Worm (Caenorhabditis elegans) whole organism, L4 larva: ENCODE measurements around the gene M02F4.2.

Experiments
- D1046.2 ChIP-seq: fragments of 200-800 bp; sonication (Bioruptor generic); IDR thresholded peaks from 2 replicates; pipeline ENCODE4 v1.3.6; 2022; ENCODE audit warnings: missing genetic modification characterization, missing compliant biosample characterization
- F10B5.3 ChIP-seq: sonication (generic microtip); optimal IDR thresholded peaks from 2 replicates; lab custom pipeline; 2016; ENCODE audit warnings: mild to moderate bottlenecking, missing genetic modification characterization, missing compliant biosample characterization
- R02D3.7 ChIP-seq: fragments of 150-350 bp; sonication (generic microtip); optimal IDR thresholded peaks from 3 replicates; lab custom pipeline; 2014; ENCODE audit warnings: missing biosample characterization, missing genetic modification characterization
- Y48G9A.11 ChIP-seq: fragments of 200-800 bp; sonication (Bioruptor generic); IDR thresholded peaks from 2 replicates; pipeline ENCODE4 v1.3.6; 2022; ENCODE audit warnings: missing genetic modification reagents, missing genetic modification characterization, missing compliant biosample characterization
- Y5F2A.4 ChIP-seq: fragments of 200-800 bp; sonication (Bioruptor generic); optimal IDR thresholded peaks from 2 replicates; lab custom pipeline; 2018; ENCODE audit warnings: mild to moderate bottlenecking, missing genetic modification characterization, missing compliant biosample characterization
- Y75B8A.6 ChIP-seq: fragments of 200-800 bp; sonication (Bioruptor generic); IDR thresholded peaks from 2 replicates; pipeline ENCODE4 v1.3.6; 2022; ENCODE audit warnings: missing genetic modification reagents, missing genetic modification characterization, missing compliant biosample characterization
- ZK337.2 ChIP-seq: fragments of 200-800 bp; sonication (Bioruptor generic); IDR thresholded peaks from 2 replicates; pipeline ENCODE4 v1.3.6; 2022; ENCODE audit warnings: missing genetic modification reagents, missing genetic modification characterization, missing compliant biosample characterization
- aha-1 ChIP-seq: fragments of 150-350 bp; peaks from one replicate; lab custom pipeline; 2014; ENCODE audit warnings: missing biosample characterization, missing genetic modification characterization
- aly-2 ChIP-seq: sonication (generic microtip); optimal IDR thresholded peaks from 2 replicates; lab custom pipeline; 2018; ENCODE audit warnings: missing biosample characterization, missing genetic modification characterization
- ceh-62 ChIP-seq: sonication (generic microtip); optimal IDR thresholded peaks from 2 replicates; lab custom pipeline; 2017; ENCODE audit warnings: missing biosample characterization, missing genetic modification characterization
- ctbp-1 ChIP-seq: fragments of 200-800 bp; sonication (Bioruptor generic); IDR thresholded peaks from 2 replicates; pipeline ENCODE4 v1.3.6; 2022; ENCODE audit warnings: missing genetic modification reagents, missing genetic modification characterization, missing compliant biosample characterization
- daf-12 ChIP-seq: fragments of 150-350 bp; optimal IDR thresholded peaks from 2 replicates; lab custom pipeline; 2014; ENCODE audit warnings: missing biosample characterization, missing genetic modification reagents, missing genetic modification characterization
- daf-16 ChIP-seq, 3 experiments: sonication (generic microtip); optimal IDR thresholded peaks; 2 replicates each; lab custom pipeline; 2016 to 2017; ENCODE audit warnings: missing genetic modification characterization in 3 of 3, missing genetic modification reagents in 3 of 3, mild to moderate bottlenecking in 2 of 3, missing compliant biosample characterization in 2 of 3, missing biosample characterization in 1 of 3, moderate library complexity in 1 of 3
- daf-8 ChIP-seq: fragments of 200-800 bp; sonication (Bioruptor generic); IDR thresholded peaks from 2 replicates; pipeline ENCODE4 v1.3.6; 2022; ENCODE audit warnings: missing genetic modification characterization, missing compliant biosample characterization
- dmd-6 ChIP-seq: fragments of 200-800 bp; sonication (Bioruptor generic); IDR thresholded peaks from 2 replicates; pipeline ENCODE4 v1.3.6; 2022; ENCODE audit warnings: missing genetic modification reagents, missing genetic modification characterization, missing compliant biosample characterization
- duxl-1 ChIP-seq: sonication (generic microtip); optimal IDR thresholded peaks from 2 replicates; lab custom pipeline; 2016; ENCODE audit warnings: mild to moderate bottlenecking, missing genetic modification characterization, moderate library complexity, missing compliant biosample characterization; ENCODE audit not compliant: poor library complexity
- egl-27 ChIP-seq: sonication (generic microtip); optimal IDR thresholded peaks from 3 replicates; lab custom pipeline; 2017; ENCODE audit warnings: missing biosample characterization, missing genetic modification reagents, missing genetic modification characterization
- egl-43 ChIP-seq: fragments of 200-800 bp; sonication (Bioruptor generic); IDR thresholded peaks from 2 replicates; pipeline ENCODE4 v1.3.6; 2022; ENCODE audit warnings: missing genetic modification reagents, missing genetic modification characterization, missing compliant biosample characterization
- fkh-10 ChIP-seq: fragments of 150-350 bp; optimal IDR thresholded peaks from 2 replicates; lab custom pipeline; 2014; ENCODE audit warnings: missing biosample characterization, missing genetic modification reagents, missing genetic modification characterization
- fos-1 ChIP-seq: fragments of 150-350 bp; optimal IDR thresholded peaks from 2 replicates; lab custom pipeline; 2014; ENCODE audit warnings: missing biosample characterization, missing genetic modification characterization
- gei-8 ChIP-seq: fragments of 200-800 bp; sonication (Bioruptor generic); optimal IDR thresholded peaks from 2 replicates; lab custom pipeline; 2018; ENCODE audit warnings: mild to moderate bottlenecking, missing genetic modification characterization, missing compliant biosample characterization
- hif-1 ChIP-seq, 2 experiments: sonication (generic microtip); optimal IDR thresholded peaks; 2 replicates each; lab custom pipeline; 2016 to 2017; ENCODE audit warnings: missing compliant biosample characterization in 2 of 2, missing genetic modification characterization in 2 of 2, missing genetic modification reagents in 2 of 2, missing genotype in 2 of 2, mild to moderate bottlenecking in 1 of 2
- hlh-11 ChIP-seq: fragments of 200-800 bp; sonication (Bioruptor generic); optimal IDR thresholded peaks from 2 replicates; lab custom pipeline; 2018; ENCODE audit warnings: mild to moderate bottlenecking, missing genetic modification characterization, missing compliant biosample characterization
- hlh-30 ChIP-seq: sonication (generic microtip); optimal IDR thresholded peaks from 2 replicates; lab custom pipeline; 2017; ENCODE audit warnings: antibody characterized with exemption, mild to moderate bottlenecking, missing genetic modification characterization, missing compliant biosample characterization; ENCODE audit not compliant: insufficient read depth
- hmg-1.1 ChIP-seq: fragments of 200-800 bp; sonication (Bioruptor generic); IDR thresholded peaks from 2 replicates; pipeline ENCODE4 v1.3.6; 2022; ENCODE audit warnings: missing genetic modification reagents, missing genetic modification characterization, missing compliant biosample characterization
- lin-15B ChIP-seq: fragments of 150-350 bp; sonication (generic microtip); optimal IDR thresholded peaks from 3 replicates; lab custom pipeline; 2014; ENCODE audit warnings: missing biosample characterization, missing genetic modification characterization
- lsy-2 ChIP-seq, 2 experiments: fragments of 150-350 bp in 1 of 2; sonication (generic microtip) in 1 of 2; optimal IDR thresholded peaks; 2 replicates each; lab custom pipeline; 2014 to 2017; ENCODE audit warnings: missing biosample characterization in 2 of 2, missing genetic modification characterization in 2 of 2
- madf-9 ChIP-seq: fragments of 200-800 bp; sonication (Bioruptor generic); conservative IDR thresholded peaks from 2 replicates; pipeline ENCODE4 v1.3.6; 2022; ENCODE audit warnings: missing genetic modification reagents, missing genetic modification characterization, missing compliant biosample characterization
- mdl-1 ChIP-seq, 2 experiments: fragments of 150-350 bp in 1 of 2; sonication (generic microtip) in 1 of 2; optimal IDR thresholded peaks; 2 replicates each; lab custom pipeline; 2014 to 2017; ENCODE audit warnings: missing biosample characterization in 2 of 2, missing genetic modification characterization in 2 of 2
- mep-1 ChIP-seq: fragments of 150-350 bp; sonication (generic microtip); optimal IDR thresholded peaks from 3 replicates; lab custom pipeline; 2014; ENCODE audit warnings: missing biosample characterization, missing genetic modification characterization
- mxl-2 ChIP-seq: fragments of 200-800 bp; sonication (Bioruptor generic); conservative IDR thresholded peaks from 2 replicates; pipeline ENCODE4 v1.3.6; 2022; ENCODE audit warnings: missing genetic modification reagents, missing genetic modification characterization, missing compliant biosample characterization
- mxl-3 ChIP-seq: fragments of 200-800 bp; sonication (Bioruptor generic); optimal IDR thresholded peaks from 2 replicates; lab custom pipeline; 2018; ENCODE audit warnings: mild to moderate bottlenecking, missing genetic modification characterization, missing compliant biosample characterization
- nhr-11 ChIP-seq: fragments of 150-350 bp; optimal IDR thresholded peaks from 2 replicates; lab custom pipeline; 2014; ENCODE audit warnings: missing biosample characterization, missing genetic modification characterization
- nhr-111 ChIP-seq: fragments of 200-800 bp; sonication (Bioruptor generic); optimal IDR thresholded peaks from 2 replicates; lab custom pipeline; 2018; ENCODE audit warnings: mild to moderate bottlenecking, missing genetic modification characterization, missing compliant biosample characterization
- nhr-237 ChIP-seq: sonication (generic microtip); optimal IDR thresholded peaks from 2 replicates; lab custom pipeline; 2017; ENCODE audit warnings: missing biosample characterization, missing genetic modification characterization
- nhr-25 ChIP-seq: sonication (generic microtip); optimal IDR thresholded peaks from 2 replicates; lab custom pipeline; 2017; ENCODE audit warnings: missing genetic modification characterization, mild to moderate bottlenecking, missing compliant biosample characterization, antibody characterized with exemption, moderate library complexity, borderline replicate concordance; ENCODE audit not compliant: insufficient read depth
- nhr-42 ChIP-seq: fragments of 200-800 bp; sonication (Bioruptor generic); IDR thresholded peaks from 2 replicates; pipeline ENCODE4 v1.3.6; 2022; ENCODE audit warnings: missing genetic modification characterization, missing compliant biosample characterization
- nhr-48 ChIP-seq: sonication (generic microtip); optimal IDR thresholded peaks from 2 replicates; lab custom pipeline; 2016; ENCODE audit warnings: mild to moderate bottlenecking, missing genetic modification characterization, missing compliant biosample characterization
- nhr-6 ChIP-seq: fragments of 150-350 bp; optimal IDR thresholded peaks from 2 replicates; lab custom pipeline; 2014; ENCODE audit warnings: missing biosample characterization, missing genetic modification characterization
- php-3 ChIP-seq: fragments of 200-800 bp; sonication (Bioruptor generic); IDR thresholded peaks from 2 replicates; pipeline ENCODE4 v1.3.6; 2022; ENCODE audit warnings: missing genetic modification reagents, missing genetic modification characterization, missing compliant biosample characterization
- pqm-1 ChIP-seq: sonication (generic microtip); optimal IDR thresholded peaks from 2 replicates; lab custom pipeline; 2017; ENCODE audit warnings: missing biosample characterization, missing genetic modification characterization
- rbr-2 ChIP-seq: sonication (generic microtip); optimal IDR thresholded peaks from 2 replicates; lab custom pipeline; 2016; ENCODE audit warnings: missing genotype, missing genetic modification characterization, missing compliant biosample characterization
- saeg-2 ChIP-seq: fragments of 200-800 bp; sonication (Bioruptor generic); IDR thresholded peaks from 2 replicates; pipeline ENCODE4 v1.3.6; 2022; ENCODE audit warnings: missing genetic modification reagents, missing genetic modification characterization, missing compliant biosample characterization
- skn-1 ChIP-seq: fragments of 150-350 bp; optimal IDR thresholded peaks from 2 replicates; lab custom pipeline; 2014; ENCODE audit warnings: missing biosample characterization, missing genetic modification characterization
- snpc-4 ChIP-seq: fragments of 150-350 bp; optimal IDR thresholded peaks from 2 replicates; lab custom pipeline; 2014; ENCODE audit warnings: missing biosample characterization, missing genetic modification characterization
- tag-97 ChIP-seq: fragments of 200-800 bp; sonication (Bioruptor generic); IDR thresholded peaks from 2 replicates; pipeline ENCODE4 v1.3.6; 2022; ENCODE audit warnings: missing genetic modification characterization, missing compliant biosample characterization
- tra-1 ChIP-seq: fragments of 200-800 bp; sonication (Bioruptor generic); IDR thresholded peaks from 2 replicates; pipeline ENCODE4 v1.3.6; 2022; ENCODE audit warnings: missing genetic modification reagents, missing genetic modification characterization, missing compliant biosample characterization
- unc-130 ChIP-seq: sonication (generic microtip); optimal IDR thresholded peaks from 2 replicates; lab custom pipeline; 2016; ENCODE audit warnings: missing genetic modification reagents, missing genetic modification characterization, missing compliant biosample characterization
- unc-62 ChIP-seq, 3 experiments: fragments of 150-350 bp in 1 of 3; sonication (generic microtip); optimal IDR thresholded peaks in 2 of 3; peaks in 1 of 3; 1 replicate in 1 of 3; 2 replicates in 2 of 3; lab custom pipeline; 2014 to 2017; ENCODE audit warnings: missing biosample characterization in 3 of 3, missing genetic modification characterization in 3 of 3, missing genetic modification reagents in 3 of 3, missing genotype in 1 of 3
- zip-2 ChIP-seq: fragments of 150-350 bp; optimal IDR thresholded peaks from 2 replicates; lab custom pipeline; 2014; ENCODE audit warnings: missing biosample characterization, missing genetic modification characterization

Gene M02F4.2

ce11 chrX:3023552-3024183 lies 10.4 kb downstream of the M02F4.2 start:
- TF ChIP-seq ZK337.2 (GFP tag; lab: Robert Waterston, UW) (no peak), egl-43 (GFP tag; lab: Robert Waterston, UW) (no peak), duxl-1 (no peak), unc-62 (GFP tag; optimal IDR thresholded peaks at IDR 0.05 in 1 of 2; lab: Kevin White, UChicago) (peak in 1 of 2 experiments; percentile 68), unc-62 (tag; optimal IDR thresholded peaks at IDR 0.05; lab: Kevin White, UChicago) (no peak), pqm-1 (tag; lab: Kevin White, UChicago) (no peak), nhr-48 (tag; lab: Kevin White, UChicago) (no peak), php-3 (no peak), madf-9 (no peak), hlh-30 (tag; lab: Kevin White, UChicago) (no peak), unc-130 (GFP tag; lab: Kevin White, UChicago) (no peak), nhr-6 (tag; lab: Kevin White, UChicago) (no peak), tra-1 (GFP tag; lab: Robert Waterston, UW) (no peak), lsy-2 (tag; optimal IDR thresholded peaks at IDR 0.05; lab: Kevin White, UChicago) (peak in 1 of 2 experiments; percentile 27), hlh-11 (tag; lab: Kevin White, UChicago) (peak; percentile 53), nhr-11 (tag; lab: Kevin White, UChicago) (no peak), ctbp-1 (no peak), daf-8 (GFP tag; lab: Robert Waterston, UW) (no peak), skn-1 (tag; lab: Kevin White, UChicago) (no peak), lin-15B (tag; lab: Kevin White, UChicago) (no peak), nhr-42 (GFP tag; lab: Robert Waterston, UW) (no peak), aly-2 (no peak), daf-12 (tag; lab: Kevin White, UChicago) (no peak), gei-8 (GFP tag; lab: Kevin White, UChicago) (no peak), tag-97 (no peak), rbr-2 (tag; lab: Kevin White, UChicago) (no peak), ceh-62 (tag; lab: Kevin White, UChicago) (no peak), dmd-6 (GFP tag; lab: Robert Waterston, UW) (no peak), mxl-3 (GFP tag; lab: Kevin White, UChicago) (peak; percentile 26), saeg-2 (GFP tag; lab: Robert Waterston, UW) (no peak), Y5F2A.4 (GFP tag; lab: Kevin White, UChicago) (no peak), Y48G9A.11 (no peak), hif-1 (tag; optimal IDR thresholded peaks at IDR 0.05; lab: Kevin White, UChicago) (peak in 1 of 2 experiments; percentile 50), zip-2 (tag; lab: Kevin White, UChicago) (no peak), mdl-1 (tag; optimal IDR thresholded peaks at IDR 0.05; lab: Kevin White, UChicago) (no peak), R02D3.7 (no peak), Y75B8A.6 (GFP tag; lab: Robert Waterston, UW) (no peak), nhr-25 (tag; lab: Kevin White, UChicago) (no peak), snpc-4 (tag; lab: Kevin White, UChicago) (no peak), D1046.2 (no peak), mxl-2 (GFP tag; lab: Robert Waterston, UW) (no peak), mep-1 (peak; percentile 4), hmg-1.1 (GFP tag; lab: Robert Waterston, UW) (0 out of 2 replicates have a peak, but pooled peaks have one; percentile 21), nhr-111 (GFP tag; lab: Kevin White, UChicago) (no peak), daf-16 (GFP tag; optimal IDR thresholded peaks at IDR 0.05; lab: Kevin White, UChicago) (no peak), daf-16 (tag; optimal IDR thresholded peaks at IDR 0.05; lab: Kevin White, UChicago) (no peak), fkh-10 (GFP tag; lab: Kevin White, UChicago) (no peak), fos-1 (tag; lab: Kevin White, UChicago) (no peak), nhr-237 (tag; lab: Kevin White, UChicago) (no peak), aha-1 (tag; lab: Kevin White, UChicago) (peak; percentile 48), F10B5.3 (tag; lab: Kevin White, UChicago) (no peak), egl-27 (tag; lab: Kevin White, UChicago) (no peak)
